Fruit fly (Drosophila melanogaster) whole organism, embryonic: ENCODE results near the gene CG7860.

ENCODE experiments used
- Awh ChIP-seq: fragments of 200-800 bp; sonication (Bioruptor generic); IDR thresholded peaks from 2 replicates; pipeline ENCODE4, ENCODE4 v1.3.6; 2022; ENCODE audit warnings: missing biosample characterization, missing genetic modification characterization
- CG10267 ChIP-seq: fragments of 200-800 bp; sonication (Bioruptor generic); optimal IDR thresholded peaks from 2 replicates; lab custom pipeline; 2018; ENCODE audit warnings: missing biosample characterization, mild to moderate bottlenecking, missing genetic modification characterization, moderate library complexity
- CG10366 ChIP-seq: fragments of 200-800 bp; sonication (Bioruptor generic); IDR thresholded peaks from 2 replicates; pipeline ENCODE4 v1.3.6; 2022; ENCODE audit warnings: missing biosample characterization, missing genetic modification characterization
- CG10654 ChIP-seq: fragments of 200-800 bp; sonication (Bioruptor generic); optimal IDR thresholded peaks from 2 replicates; lab custom pipeline; 2016; ENCODE audit warnings: missing biosample characterization, missing genetic modification characterization
- CG10959 ChIP-seq: fragments of 200-800 bp; sonication (Bioruptor generic); IDR thresholded peaks from 2 replicates; pipeline ENCODE4 v1.3.6; 2022; ENCODE audit warnings: missing biosample characterization, missing genetic modification characterization
- CG11247 ChIP-seq: fragments of 200-800 bp; sonication (Bioruptor generic); IDR thresholded peaks from 2 replicates; pipeline ENCODE4 v1.3.6; 2022; ENCODE audit warnings: missing biosample characterization, missing genetic modification characterization
- CG14441 ChIP-seq: fragments of 200-800 bp; sonication (Bioruptor generic); IDR thresholded peaks from 2 replicates; pipeline ENCODE4 v1.3.6; 2022; ENCODE audit warnings: missing biosample characterization, missing genetic modification characterization
- CG1602 ChIP-seq: fragments of 200-800 bp; sonication (Bioruptor generic); optimal IDR thresholded peaks from 3 replicates; lab custom pipeline; 2016; ENCODE audit warnings: missing biosample characterization, missing genetic modification characterization
- CG17359 ChIP-seq: fragments of 200-800 bp; sonication (Bioruptor generic); optimal IDR thresholded peaks from 3 replicates; lab custom pipeline; 2018; ENCODE audit warnings: missing biosample characterization, mild to moderate bottlenecking, missing genetic modification characterization, moderate library complexity
- CG17829 ChIP-seq: fragments of 200-800 bp; optimal IDR thresholded peaks from 2 replicates; lab custom pipeline; 2019; ENCODE audit warnings: missing biosample characterization, mild to moderate bottlenecking, missing genetic modification characterization, moderate library complexity
- CG18262 ChIP-seq: fragments of 200-800 bp; optimal IDR thresholded peaks from 3 replicates; lab custom pipeline; 2019; ENCODE audit warnings: missing biosample characterization, mild to moderate bottlenecking, missing genetic modification characterization, moderate library complexity
- CG18476 ChIP-seq: fragments of 200-800 bp; sonication (Bioruptor generic); optimal IDR thresholded peaks from 2 replicates; lab custom pipeline; 2016; ENCODE audit warnings: missing biosample characterization, mild to moderate bottlenecking, missing genetic modification characterization
- CG18764 ChIP-seq: fragments of 200-800 bp; sonication (Bioruptor generic); optimal IDR thresholded peaks from 3 replicates; lab custom pipeline; 2016; ENCODE audit warnings: missing biosample characterization, missing genetic modification characterization
- CG2202 ChIP-seq: fragments of 200-800 bp; sonication (Bioruptor generic); optimal IDR thresholded peaks from 2 replicates; lab custom pipeline; 2018; ENCODE audit warnings: missing biosample characterization, mild to moderate bottlenecking, missing genetic modification characterization
- CG31388 ChIP-seq: fragments of 200-800 bp; sonication (Bioruptor generic); optimal IDR thresholded peaks from 2 replicates; lab custom pipeline; 2016; ENCODE audit warnings: missing biosample characterization, missing genetic modification characterization
- CG34224 ChIP-seq: fragments of 200-800 bp; sonication (Bioruptor generic); IDR thresholded peaks from 3 replicates; pipeline ENCODE4 v1.3.6; 2022; ENCODE audit warnings: missing biosample characterization, missing genetic modification characterization; ENCODE audit not compliant: partially characterized antibody
- CG34376 ChIP-seq: fragments of 200-800 bp; sonication (Bioruptor generic); optimal IDR thresholded peaks from 2 replicates; lab custom pipeline; 2018; ENCODE audit warnings: missing biosample characterization, mild to moderate bottlenecking, missing genetic modification characterization
- CG34422 ChIP-seq: fragments of 200-800 bp; sonication (Bioruptor generic); IDR thresholded peaks from 3 replicates; pipeline ENCODE4 v1.3.6; 2022; ENCODE audit warnings: missing biosample characterization, missing genetic modification characterization
- CG4707 ChIP-seq: fragments of 200-800 bp; sonication (Bioruptor generic); optimal IDR thresholded peaks from 2 replicates; lab custom pipeline; 2018; ENCODE audit warnings: missing biosample characterization, mild to moderate bottlenecking, missing genetic modification characterization, moderate library complexity
- CG4820 ChIP-seq: fragments of 200-800 bp; sonication (Bioruptor generic); optimal IDR thresholded peaks from 3 replicates; lab custom pipeline; 2016; ENCODE audit warnings: missing biosample characterization, missing genetic modification characterization
- CG9932 ChIP-seq: fragments of 200-800 bp; sonication (Bioruptor generic); IDR thresholded peaks from 2 replicates; pipeline ENCODE4 v1.3.6; 2022; ENCODE audit warnings: missing biosample characterization, missing genetic modification characterization
- Dip3 ChIP-seq: fragments of 200-800 bp; sonication (Bioruptor generic); optimal IDR thresholded peaks from 3 replicates; lab custom pipeline; 2016; ENCODE audit warnings: missing biosample characterization, missing genetic modification characterization
- Dp ChIP-seq: fragments of 200-800 bp; sonication (Bioruptor generic); optimal IDR thresholded peaks from 2 replicates; lab custom pipeline; 2018; ENCODE audit warnings: missing biosample characterization, mild to moderate bottlenecking, missing genetic modification characterization, moderate library complexity
- Fer3 ChIP-seq: fragments of 200-800 bp; sonication (Bioruptor generic); optimal IDR thresholded peaks from 2 replicates; lab custom pipeline; 2018; ENCODE audit warnings: missing biosample characterization, mild to moderate bottlenecking, missing genetic modification characterization, moderate library complexity
- H2.0 ChIP-seq: fragments of 200-800 bp; sonication (Bioruptor generic); IDR thresholded peaks from 2 replicates; pipeline ENCODE4 v1.3.6; 2022; ENCODE audit warnings: missing biosample characterization, missing genetic modification characterization
- Hsf ChIP-seq: fragments of 200-800 bp; sonication (Bioruptor generic); optimal IDR thresholded peaks from 3 replicates; lab custom pipeline; 2016; ENCODE audit warnings: missing biosample characterization, missing genetic modification characterization
- Lpt ChIP-seq: fragments of >200 bp; optimal IDR thresholded peaks from 2 replicates; lab custom pipeline; 2018; ENCODE audit warnings: missing biosample characterization, missing genetic modification characterization
- Mad ChIP-seq: fragments of 200-800 bp; sonication (Bioruptor generic); optimal IDR thresholded peaks from 2 replicates; lab custom pipeline; 2016; ENCODE audit warnings: missing biosample characterization, missing genetic modification characterization
- Sox100B ChIP-seq: fragments of 200-800 bp; sonication (Bioruptor generic); optimal IDR thresholded peaks from 3 replicates; lab custom pipeline; 2018; ENCODE audit warnings: missing biosample characterization, mild to moderate bottlenecking, missing genetic modification characterization
- Sox102F ChIP-seq: fragments of 200-800 bp; sonication (Bioruptor generic); optimal IDR thresholded peaks from 2 replicates; lab custom pipeline; 2018; ENCODE audit warnings: missing biosample characterization, mild to moderate bottlenecking, missing genetic modification characterization, moderate library complexity
- abd-A ChIP-seq: fragments of 200-800 bp; sonication (Bioruptor generic); optimal IDR thresholded peaks from 3 replicates; lab custom pipeline; 2019; ENCODE audit warnings: missing biosample characterization, mild to moderate bottlenecking, missing genetic modification characterization, moderate library complexity
- amos ChIP-seq: fragments of 200-800 bp; sonication (Bioruptor generic); IDR thresholded peaks from 2 replicates; pipeline ENCODE4 v1.3.6; 2022; ENCODE audit warnings: missing biosample characterization, missing genetic modification characterization; ENCODE audit not compliant: partially characterized antibody
- aop ChIP-seq: fragments of 200-800 bp; sonication (Bioruptor generic); IDR thresholded peaks from 2 replicates; pipeline ENCODE4 v1.3.6; 2022; ENCODE audit warnings: missing biosample characterization, missing genetic modification characterization
- ash1 ChIP-seq: fragments of 200-800 bp; sonication (Bioruptor generic); optimal IDR thresholded peaks from 2 replicates; lab custom pipeline; 2018; ENCODE audit warnings: missing biosample characterization, mild to moderate bottlenecking, missing genetic modification characterization
- bowl ChIP-seq: fragments of 200-800 bp; sonication (Bioruptor generic); IDR thresholded peaks from 2 replicates; pipeline ENCODE4 v1.3.6; 2022; ENCODE audit warnings: missing biosample characterization, missing genetic modification characterization
- ham ChIP-seq: fragments of 200-800 bp; sonication (Bioruptor generic); IDR thresholded peaks from 2 replicates; pipeline ENCODE4 v1.3.6; 2022; ENCODE audit warnings: missing biosample characterization, missing genetic modification characterization
- kay ChIP-seq: fragments of 200-800 bp; sonication (Bioruptor generic); optimal IDR thresholded peaks from 2 replicates; lab custom pipeline; 2016; ENCODE audit warnings: missing biosample characterization, missing genetic modification characterization
- klu ChIP-seq: fragments of 200-800 bp; sonication (Bioruptor generic); IDR thresholded peaks from 2 replicates; pipeline ENCODE4 v1.3.6; 2022; ENCODE audit warnings: missing biosample characterization, missing genetic modification characterization
- lbe ChIP-seq: fragments of 200-800 bp; sonication (Bioruptor generic); optimal IDR thresholded peaks from 2 replicates; lab custom pipeline; 2016; ENCODE audit warnings: missing biosample characterization, mild to moderate bottlenecking, missing genetic modification characterization
- oc ChIP-seq: fragments of 200-800 bp; sonication (Bioruptor generic); optimal IDR thresholded peaks from 2 replicates; lab custom pipeline; 2018; ENCODE audit warnings: missing biosample characterization, mild to moderate bottlenecking, missing genetic modification characterization, moderate library complexity
- pan ChIP-seq, 4 experiments: fragments of >200 bp in 3 of 4; fragments of 200-800 bp in 1 of 4; sonication (Bioruptor generic) in 1 of 4; optimal IDR thresholded peaks in 3 of 4; IDR thresholded peaks in 1 of 4; 2 replicates each; pipeline versions ENCODE4 v1.3.6 to Lab custom; 2017 to 2022; ENCODE audit warnings: missing biosample characterization in 2 of 4, missing genetic modification characterization in 2 of 4, mixed read lengths in 1 of 4
- phol ChIP-seq: fragments of 200-800 bp; sonication (Bioruptor generic); optimal IDR thresholded peaks from 3 replicates; lab custom pipeline; 2018; ENCODE audit warnings: missing biosample characterization, mild to moderate bottlenecking, missing genetic modification characterization, moderate library complexity
- ssp ChIP-seq: fragments of 200-800 bp; sonication (Bioruptor generic); IDR thresholded peaks from 2 replicates; pipeline ENCODE4 v1.3.6; 2022; ENCODE audit warnings: missing biosample characterization, missing genetic modification characterization
- tio ChIP-seq: fragments of 200-800 bp; sonication (Bioruptor generic); optimal IDR thresholded peaks from 2 replicates; lab custom pipeline; 2017; ENCODE audit warnings: missing biosample characterization, missing genetic modification characterization, inconsistent platforms
- ttk ChIP-seq: fragments of 200-800 bp; sonication (Bioruptor generic); IDR thresholded peaks from 2 replicates; pipeline ENCODE4 v2.1.2; 2022; ENCODE audit warnings: missing biosample characterization, missing genetic modification characterization
- tup ChIP-seq: fragments of 200-800 bp; sonication (Bioruptor generic); optimal IDR thresholded peaks from 2 replicates; lab custom pipeline; 2016; ENCODE audit warnings: missing biosample characterization, mild to moderate bottlenecking, missing genetic modification characterization, moderate library complexity
- tx ChIP-seq: fragments of 200-800 bp; sonication (Bioruptor generic); optimal IDR thresholded peaks from 2 replicates; lab custom pipeline; 2016; ENCODE audit warnings: missing biosample characterization, missing genetic modification characterization
- zfh2 ChIP-seq: fragments of 200-800 bp; sonication (Bioruptor generic); optimal IDR thresholded peaks from 2 replicates; lab custom pipeline; 2016; ENCODE audit warnings: missing biosample characterization, missing genetic modification characterization

Gene CG7860

DNA sequence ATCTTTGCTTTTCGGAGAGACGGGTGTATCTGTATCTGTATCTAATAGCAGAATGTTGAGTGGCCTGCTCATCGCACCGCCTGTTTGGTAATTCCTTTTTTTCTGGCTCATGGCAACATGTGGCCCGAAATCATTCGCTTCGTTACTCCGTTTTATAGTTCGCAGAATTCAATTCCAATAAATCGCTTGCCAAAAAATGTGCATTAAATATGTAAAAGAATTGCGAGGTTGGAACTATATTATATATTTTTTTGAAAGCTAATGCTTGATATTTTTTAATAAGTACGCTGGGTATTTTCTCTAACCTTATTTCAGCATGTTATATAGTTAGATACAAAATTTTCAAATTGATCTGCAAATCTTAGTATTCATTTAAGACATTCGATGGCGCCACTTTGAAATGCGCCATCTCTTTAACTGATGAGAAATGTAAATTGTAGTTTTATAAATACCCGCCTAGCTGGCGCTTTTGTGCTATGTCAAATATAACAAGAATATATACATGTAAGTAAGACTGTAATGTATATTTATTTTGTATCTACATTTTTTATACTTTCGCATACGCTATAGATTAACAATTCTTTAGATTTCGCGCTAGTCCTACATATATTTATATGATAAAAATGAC is 25.6 kb downstream of the CG7860 start (continued):
- no peak for TF ChIP-seq pan (optimal IDR thresholded peaks at IDR 0.05; lab: Kevin White, UChicago)
- TF ChIP-seq pan (GFP tag; optimal IDR thresholded peaks at IDR 0.05 in 1 of 2, IDR thresholded peaks at IDR 0.05 in 1 of 2), result peak in 1 of 2 experiments; percentile 71
- peak; percentile 34; the same call in 1 of the 2 replicates for TF ChIP-seq CG10959 (GFP tag; lab: Robert Waterston, UW)
- TF ChIP-seq phol (tag; lab: Kevin White, UChicago), result peak; percentile 18
- no peak for TF ChIP-seq tup (GFP tag; lab: Kevin White, UChicago)
- peak; percentile 28; the same call in 1 of the 2 replicates for TF ChIP-seq ttk (GFP tag; lab: Robert Waterston, UW)
- 0 out of 2 replicates have a peak, but pooled peaks have one; percentile 15 for TF ChIP-seq ssp (GFP tag; lab: Robert Waterston, UW)
- TF ChIP-seq Fer3 (tag; lab: Kevin White, UChicago), result peak; percentile 2
- peak; percentile 36 for TF ChIP-seq CG1602 (GFP tag; lab: Kevin White, UChicago)
- no peak for TF ChIP-seq ash1 (GFP tag; lab: Kevin White, UChicago)
- TF ChIP-seq abd-A (tag; lab: Kevin White, UChicago), result no peak
- TF ChIP-seq Awh (GFP tag; lab: Robert Waterston, UW), result no peak
- peak; percentile 30 for TF ChIP-seq Hsf (GFP tag; lab: Kevin White, UChicago)
- TF ChIP-seq lbe (GFP tag; lab: Kevin White, UChicago), result peak; percentile 4
- no peak for TF ChIP-seq Sox100B
- TF ChIP-seq CG34376 (GFP tag; lab: Kevin White, UChicago), result no peak
- TF ChIP-seq CG4820 (GFP tag; lab: Kevin White, UChicago), result peak; percentile 1
- peak; percentile 51 for TF ChIP-seq Dp (GFP tag; lab: Kevin White, UChicago)
- TF ChIP-seq amos, result peak; percentile 77
- peak; percentile 18 for TF ChIP-seq CG17359 (tag; lab: Kevin White, UChicago)
- peak; percentile 78 for TF ChIP-seq CG9932 (GFP tag; lab: Robert Waterston, UW)
- TF ChIP-seq CG14441 (GFP tag; lab: Robert Waterston, UW), result peak; percentile 60
- no peak for TF ChIP-seq oc
- no peak for TF ChIP-seq CG18476 (GFP tag; lab: Kevin White, UChicago)

DNA sequence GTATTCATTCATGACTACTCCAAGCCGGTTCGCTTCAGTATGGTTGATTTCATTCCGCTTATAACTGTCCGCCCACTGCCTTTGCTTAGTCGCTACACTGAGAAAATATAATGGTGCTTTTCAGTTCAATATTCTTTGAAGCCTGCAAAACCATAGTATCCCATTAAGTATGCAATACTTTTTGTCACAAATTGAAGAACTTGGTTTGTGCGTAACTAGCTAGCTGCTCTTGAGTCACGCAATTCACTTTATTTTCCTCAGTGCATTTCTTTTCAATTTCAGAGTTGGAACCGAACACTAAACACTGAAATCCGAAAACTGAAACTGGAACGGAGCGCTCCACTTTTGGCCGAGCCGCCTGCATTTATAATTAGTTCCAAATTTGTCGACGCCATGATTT is 30.9 kb downstream of the CG7860 start:
- TF ChIP-seq Dip3, result peak; percentile 23
- peak; percentile 2 for TF ChIP-seq tio (GFP tag; lab: Kevin White, UChicago)
- no peak for TF ChIP-seq Mad (GFP tag; lab: Kevin White, UChicago)
- TF ChIP-seq CG31388 (GFP tag; lab: Kevin White, UChicago), result no peak
- TF ChIP-seq tx (GFP tag; lab: Kevin White, UChicago), result peak; percentile 19
- TF ChIP-seq Sox102F, result peak; percentile 75
- peak; percentile 49; the same call in 1 of the 2 replicates for TF ChIP-seq H2.0 (GFP tag; lab: Robert Waterston, UW)
- peak; percentile 6 for TF ChIP-seq CG18764
- TF ChIP-seq kay, result peak; percentile 40
- TF ChIP-seq CG10654 (GFP tag; lab: Kevin White, UChicago), result peak; percentile 27
- peak; percentile 55 for TF ChIP-seq CG10366 (GFP tag; lab: Robert Waterston, UW)
- no peak for TF ChIP-seq aop (GFP tag; lab: Robert Waterston, UW)
- TF ChIP-seq pan (optimal IDR thresholded peaks at IDR 0.05; lab: Kevin White, UChicago), result no peak
- TF ChIP-seq pan (GFP tag; optimal IDR thresholded peaks at IDR 0.05 in 1 of 2, IDR thresholded peaks at IDR 0.05 in 1 of 2), result peak in 1 of 2 experiments; percentile 82
- TF ChIP-seq CG34224, result no peak
- TF ChIP-seq CG17829 (tag; lab: Kevin White, UChicago), result peak; percentile 48
- TF ChIP-seq CG14441 (GFP tag; lab: Robert Waterston, UW), result peak; percentile 77
- TF ChIP-seq CG10267 (tag; lab: Kevin White, UChicago), result peak; percentile 27
- TF ChIP-seq bowl (GFP tag; lab: Robert Waterston, UW), result no peak
- no peak for TF ChIP-seq klu (GFP tag; lab: Robert Waterston, UW)
- 0 out of 3 replicates have a peak, but pooled peaks have one; percentile 24 for TF ChIP-seq CG34422 (GFP tag; lab: Robert Waterston, UW)
- TF ChIP-seq CG2202 (tag; lab: Kevin White, UChicago), result no peak
- peak; percentile 47 for TF ChIP-seq zfh2 (GFP tag; lab: Kevin White, UChicago)
- TF ChIP-seq CG11247 (GFP tag; lab: Robert Waterston, UW), result 0 out of 2 replicates have a peak, but pooled peaks have one; percentile 39
- TF ChIP-seq Lpt, result no peak
- peak; percentile 38 for TF ChIP-seq CG18262 (tag; lab: Kevin White, UChicago)
- no peak for TF ChIP-seq CG4707 (GFP tag; lab: Kevin White, UChicago)
- TF ChIP-seq ham, result 0 out of 2 replicates have a peak, but pooled peaks have one; percentile 12
- peak; percentile 55 for TF ChIP-seq CG4820 (GFP tag; lab: Kevin White, UChicago)
